Fruit fly (Drosophila melanogaster): ENCODE measurements around the gene CheA87a.

The CheA87a gene

DNA sequence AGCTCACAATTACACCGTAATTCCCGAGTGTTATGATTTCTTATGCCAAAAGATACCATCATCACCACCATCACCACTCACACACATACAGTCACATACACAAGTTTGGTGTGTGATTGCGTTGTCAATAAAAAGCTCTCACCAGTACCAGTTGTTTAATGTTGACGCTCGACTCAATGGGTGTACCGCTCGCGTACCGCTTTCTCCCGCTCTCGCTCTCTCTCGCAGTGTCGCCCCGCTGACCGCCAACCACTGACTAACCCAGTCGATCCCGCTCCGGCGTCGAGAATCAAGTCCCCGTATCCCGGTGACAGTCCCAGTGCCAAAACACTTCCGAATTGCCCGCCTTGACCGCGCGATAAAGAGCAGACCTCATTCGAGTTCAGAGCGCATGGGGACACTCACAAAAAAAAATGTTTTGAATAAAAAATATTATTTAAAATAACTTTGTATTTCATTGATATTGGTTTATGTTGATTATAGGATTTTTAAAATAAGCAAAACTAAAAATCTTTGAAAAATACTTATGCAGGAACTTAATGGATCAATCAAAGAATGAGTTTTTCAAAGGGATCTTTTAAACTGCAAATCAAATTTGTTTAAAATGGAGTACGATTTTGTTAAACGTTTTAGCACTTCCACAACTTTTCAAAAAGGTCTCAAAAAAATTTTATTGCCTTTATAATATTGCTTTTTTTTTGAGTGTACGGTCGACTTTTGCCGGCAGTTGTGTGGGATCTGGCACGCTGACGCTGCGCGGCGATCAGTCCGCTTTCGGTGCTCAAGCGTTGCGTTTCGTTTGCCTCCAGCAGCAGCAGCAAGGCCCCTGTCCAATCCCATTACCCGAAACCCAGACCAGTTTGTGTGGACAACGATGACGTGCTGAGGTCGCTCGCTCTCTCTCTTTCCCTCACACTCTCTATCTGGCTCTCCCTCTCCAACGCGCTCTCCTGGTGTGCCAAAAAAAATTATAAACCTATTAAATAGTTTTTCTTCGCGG, 5.0 kb upstream of the CheA87a start, which contains the start of gene Dic1 (continued):
- TF ChIP-seq CG18619 (GFP tag; optimal IDR thresholded peaks at IDR 0.05) (peak; percentile 98), B-H2 (GFP tag; optimal IDR thresholded peaks at IDR 0.05) (peak; percentile 90), CG3281 (GFP tag; optimal IDR thresholded peaks at IDR 0.05) (peak; percentile 99), CG12236 (GFP tag; optimal IDR thresholded peaks at IDR 0.05) (peak; percentile 77), dm (GFP tag; optimal IDR thresholded peaks at IDR 0.05) (peak; percentile 84), CG4854 (GFP tag; optimal IDR thresholded peaks at IDR 0.05) (peak; percentile 87), CG7372 (GFP tag; IDR thresholded peaks at IDR 0.05) (peak; percentile 92), Usf (GFP tag; optimal IDR thresholded peaks at IDR 0.05) (peak; percentile 96), otp (GFP tag; IDR thresholded peaks at IDR 0.05) (peak; percentile 71; the same call in 2 of the 3 replicates), CG7357 (GFP tag; IDR thresholded peaks at IDR 0.05) (peak; percentile 85), Side (GFP tag; optimal IDR thresholded peaks at IDR 0.05) (peak; percentile 76), CG32532 (GFP tag; IDR thresholded peaks at IDR 0.05) (peak; percentile 93), tna (GFP tag; IDR thresholded peaks at IDR 0.05; ENCODE audit: partially characterized antibody) (peak; percentile 52; the same call in 1 of the 2 replicates), MTF-1 (GFP tag; optimal IDR thresholded peaks at IDR 0.05; ENCODE audit: borderline replicate concordance) (peak; percentile 69), CG10321 (GFP tag; IDR thresholded peaks at IDR 0.05) (peak; percentile 30; the same call in 1 of the 2 replicates), CG5245 (GFP tag; optimal IDR thresholded peaks at IDR 0.05) (peak; percentile 95), chif (GFP tag; optimal IDR thresholded peaks at IDR 0.05) (peak; percentile 88 to 92), CG13624 (GFP tag; optimal IDR thresholded peaks at IDR 0.05) (peak; percentile 92), CG8281 (tag; optimal IDR thresholded peaks at IDR 0.05) (peak; percentile 87), az2 (GFP tag; optimal IDR thresholded peaks at IDR 0.05) (peak; percentile 97), Lim3 (GFP tag; IDR thresholded peaks at IDR 0.05) (peak; percentile 74), peb (GFP tag; IDR thresholded peaks at IDR 0.05) (no peak; the same call in 1 of the 2 replicates), ken (GFP tag; IDR thresholded peaks at IDR 0.05) (peak; percentile 84; the same call in 2 of the 3 replicates), zen2 (GFP tag; IDR thresholded peaks at IDR 0.05; ENCODE audit: partially characterized antibody) (no peak), CG18764 (GFP tag; optimal IDR thresholded peaks at IDR 0.05) (peak; percentile 93), CG14860 (GFP tag; IDR thresholded peaks at IDR 0.05; ENCODE audit: partially characterized antibody) (no peak), CG10147 (GFP tag; optimal IDR thresholded peaks at IDR 0.05) (peak; percentile 98), lilli (GFP tag; optimal IDR thresholded peaks at IDR 0.05) (peak; percentile 97), aop (GFP tag; IDR thresholded peaks at IDR 0.05) (peak; percentile 90), inv (GFP tag; IDR thresholded peaks at IDR 0.05; ENCODE audit: partially characterized antibody) (no peak; the same call in 1 of the 2 replicates), luna (GFP tag; optimal IDR thresholded peaks at IDR 0.05) (peak; percentile 83), CG10654 (GFP tag; optimal IDR thresholded peaks at IDR 0.05) (peak; percentile 93), NfI (GFP tag; optimal IDR thresholded peaks at IDR 0.05) (peak; percentile 97), CG9609 (GFP tag; optimal IDR thresholded peaks at IDR 0.05) (peak; percentile 89), Oli (tag; optimal IDR thresholded peaks at IDR 0.05) (peak; percentile 98), BtbVII (GFP tag; optimal IDR thresholded peaks at IDR 0.05) (peak; percentile 98), zfh2 (GFP tag; optimal IDR thresholded peaks at IDR 0.05) (peak; percentile 95), CG12071 (GFP tag; optimal IDR thresholded peaks at IDR 0.05) (peak; percentile 89), onecut (GFP tag; IDR thresholded peaks at IDR 0.05) (peak; percentile 88), croc (GFP tag; conservative IDR thresholded peaks at IDR 0.05) (peak; percentile 79), HmgD (GFP tag; optimal IDR thresholded peaks at IDR 0.05) (peak; percentile 42), Blimp-1 (GFP tag; optimal IDR thresholded peaks at IDR 0.05) (peak; percentile 98), CG10267 (tag; optimal IDR thresholded peaks at IDR 0.05) (peak; percentile 95), Dfd (GFP tag; optimal IDR thresholded peaks at IDR 0.05) (peak in 1 of 2 experiments; percentile 35), h (optimal IDR thresholded peaks at IDR 0.05) (no peak), D19B (GFP tag; optimal IDR thresholded peaks at IDR 0.05) (peak; percentile 95), CG13775 (GFP tag; optimal IDR thresholded peaks at IDR 0.05) (peak; percentile 98), CrebB (tag; optimal IDR thresholded peaks at IDR 0.05) (peak; percentile 73)

Measured in whole organism, embryonic.